Worm (Caenorhabditis elegans): ENCODE data around the gene fbxa-82.

DNA sequence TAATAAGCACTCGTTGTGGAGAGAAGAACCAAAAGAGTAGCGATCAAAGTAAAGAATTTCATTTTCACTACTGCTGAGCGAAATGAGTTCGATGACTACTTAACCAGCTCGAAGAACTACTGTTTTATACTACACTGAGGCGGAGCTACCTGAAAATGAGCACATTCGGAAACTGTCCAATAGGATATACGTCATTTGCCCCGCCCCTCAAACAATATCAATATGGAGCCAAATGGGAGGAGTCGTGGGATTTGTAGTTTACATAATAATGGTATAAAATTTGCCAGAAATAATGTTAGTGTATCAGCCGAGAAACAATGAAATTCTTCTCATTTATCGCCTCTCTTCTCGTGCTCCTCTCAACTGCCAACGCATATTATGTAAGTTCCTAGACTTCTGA, 37.1 kb upstream of the fbxa-82 start, which contains the start of the genes C01G10.5 and C01G10.4:
- TF ChIP-seq him-1 (tag; optimal IDR thresholded peaks at IDR 0.05): no peak
- TF ChIP-seq W03F9.2 (tag; optimal IDR thresholded peaks at IDR 0.05): no peak
- TF ChIP-seq dao-5 (tag; optimal IDR thresholded peaks at IDR 0.05): no peak

Measured in whole organism, L4/young adult.